Worm (Caenorhabditis elegans): ENCODE results near the gene mtss-1.

Gene mtss-1

DNA sequence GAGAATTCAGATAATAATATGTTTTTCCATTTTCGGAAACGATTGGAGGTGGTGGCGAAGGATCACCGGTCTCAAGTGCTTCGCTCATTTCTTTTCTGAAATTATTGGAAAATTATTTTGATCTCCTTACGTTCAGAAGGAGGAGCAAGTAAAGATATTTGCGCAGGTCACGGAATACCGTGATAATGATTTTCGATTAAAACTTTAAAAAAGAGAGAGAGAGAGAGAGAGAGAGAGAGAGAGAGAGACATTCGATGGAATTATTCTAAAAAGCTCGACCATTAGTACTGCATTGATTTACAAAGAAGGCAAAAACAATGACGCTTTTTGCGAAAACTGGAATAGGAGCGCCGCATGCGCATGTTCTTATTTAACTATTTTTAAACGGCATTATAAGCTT is 24.1 kb downstream of the mtss-1 start, which contains the start of gene ztf-1:
TSS of gene ztf-1 (minus strand) at position 101 of the 400 bp plus-strand sequence.
- TF ChIP-seq F13C5.2 (tag; optimal IDR thresholded peaks at IDR 0.05) (no peak), ets-7 (tag; optimal IDR thresholded peaks at IDR 0.05) (no peak), hmbx-1 (tag; optimal IDR thresholded peaks at IDR 0.05) (no peak), tra-4 (tag; optimal IDR thresholded peaks at IDR 0.05) (no peak), ceh-13 (GFP tag; optimal IDR thresholded peaks at IDR 0.05) (no peak), hmg-4 (GFP tag; optimal IDR thresholded peaks at IDR 0.05) (no peak), sea-1 (GFP tag; conservative IDR thresholded peaks at IDR 0.05) (no peak), ceh-36 (tag; optimal IDR thresholded peaks at IDR 0.05) (no peak), ama-1 (optimal IDR thresholded peaks at IDR 0.05) (no peak), hnd-1 (tag; optimal IDR thresholded peaks at IDR 0.05) (no peak), scrt-1 (GFP tag; IDR thresholded peaks at IDR 0.05) (no peak), tbx-11 (GFP tag; IDR thresholded peaks at IDR 0.05) (no peak), flt-1 (GFP tag; IDR thresholded peaks at IDR 0.05) (no peak), tbx-37 (GFP tag; conservative IDR thresholded peaks at IDR 0.05) (no peak), B0310.2 (tag; optimal IDR thresholded peaks at IDR 0.05) (no peak)

ce11 chrIII:8794793-8795192 is 26.7 kb downstream of the mtss-1 start:
- TF ChIP-seq aly-1 (tag; optimal IDR thresholded peaks at IDR 0.05) (no peak), sea-1 (GFP tag; conservative IDR thresholded peaks at IDR 0.05) (no peak), hmg-4 (GFP tag; optimal IDR thresholded peaks at IDR 0.05) (peak; percentile 15)

DNA sequence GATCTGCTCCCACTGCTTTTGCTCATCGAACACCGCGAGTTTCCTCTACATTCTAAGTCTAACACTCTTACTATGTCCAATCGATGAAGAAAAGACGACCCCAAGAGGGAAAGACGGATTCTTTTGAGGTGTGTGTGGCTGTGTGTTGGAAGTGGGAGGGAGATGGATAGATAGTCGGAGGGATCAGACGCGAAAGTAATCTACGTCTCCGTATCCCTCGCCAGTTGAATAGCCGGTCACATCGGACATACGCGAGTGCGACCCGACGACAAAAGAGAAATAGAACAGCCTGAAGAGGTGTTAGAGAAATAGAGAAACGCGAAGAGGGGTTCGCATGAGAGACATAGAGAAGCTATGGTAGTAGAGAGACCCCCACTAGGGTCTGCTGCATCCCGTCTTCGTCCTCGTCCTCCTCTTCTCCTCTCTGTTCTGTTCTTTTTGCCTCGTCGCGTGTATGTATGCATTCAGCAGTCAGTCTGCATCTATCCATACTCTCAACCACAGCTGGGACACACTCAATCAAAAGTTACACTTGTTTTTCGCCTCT is 27.6 kb downstream of the mtss-1 start:
- TF ChIP-seq hmbx-1 (tag; optimal IDR thresholded peaks at IDR 0.05) = no peak
- no peak for TF ChIP-seq tra-4 (tag; optimal IDR thresholded peaks at IDR 0.05)
- TF ChIP-seq ceh-36 (tag; optimal IDR thresholded peaks at IDR 0.05) = peak; percentile 4
- TF ChIP-seq hmg-4 (GFP tag; optimal IDR thresholded peaks at IDR 0.05) = peak; percentile 77
- TF ChIP-seq aly-1 (tag; optimal IDR thresholded peaks at IDR 0.05) = no peak
- peak; percentile 9 for TF ChIP-seq F13C5.2 (tag; optimal IDR thresholded peaks at IDR 0.05)
- TF ChIP-seq flt-1 (GFP tag; IDR thresholded peaks at IDR 0.05) = no peak; the same call in 1 of the 2 replicates
- no peak for TF ChIP-seq ama-1 (optimal IDR thresholded peaks at IDR 0.05)
- no peak for TF ChIP-seq tbx-11 (GFP tag; IDR thresholded peaks at IDR 0.05)
- no peak for TF ChIP-seq ceh-13 (GFP tag; optimal IDR thresholded peaks at IDR 0.05)
- TF ChIP-seq B0310.2 (tag; optimal IDR thresholded peaks at IDR 0.05) = peak; percentile 60

- peak; percentile 57 for TF ChIP-seq hmg-4 (GFP tag; optimal IDR thresholded peaks at IDR 0.05)
- TF ChIP-seq pes-1 (GFP tag; IDR thresholded peaks at IDR 0.05) = no peak
Measured at ce11 chrIII:8797211-8797733, 29.2 kb downstream of the mtss-1 start.

DNA sequence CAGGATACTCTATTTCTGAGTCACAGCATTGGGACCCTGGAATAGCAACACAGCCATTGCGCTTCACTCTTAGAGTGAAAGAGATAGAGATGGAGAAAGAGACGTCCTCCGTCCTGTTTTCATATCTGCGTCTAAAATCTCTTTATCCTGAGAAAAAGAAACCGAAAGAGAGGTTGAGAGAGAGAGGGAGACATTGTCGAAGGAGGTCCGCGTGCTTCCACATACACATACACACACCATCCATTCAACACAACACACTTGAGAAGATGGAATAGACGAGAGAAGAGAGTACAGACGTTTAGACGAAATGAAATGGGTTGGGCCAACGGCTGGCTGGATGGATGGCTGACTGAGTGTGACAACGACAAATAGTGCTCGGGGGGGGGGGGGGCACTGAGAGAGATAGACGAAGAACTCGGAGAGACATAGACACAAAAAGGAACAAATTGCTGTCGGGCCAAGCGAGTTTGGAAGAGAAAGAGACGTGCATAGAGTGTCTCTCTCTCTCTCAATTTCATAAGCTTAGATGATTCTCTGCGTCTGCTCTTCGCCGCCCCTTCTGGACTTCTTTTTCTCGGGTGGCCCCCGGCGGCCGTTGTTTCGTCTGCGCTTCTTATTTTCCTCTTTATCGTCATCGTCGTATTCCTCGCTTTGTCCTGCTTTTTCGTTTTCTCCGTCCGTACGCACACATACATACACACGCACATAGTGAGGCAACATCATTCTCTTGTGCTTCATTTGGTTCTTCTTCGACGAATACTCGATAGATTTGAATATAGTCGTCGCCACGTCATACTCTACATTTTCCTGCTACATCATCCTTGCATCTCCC is 32.1 kb downstream of the mtss-1 start, which contains the start of gene F54F2.6:
TSS of gene F54F2.6 (minus strand) at position 738 of the 832 bp plus-strand sequence.
- TF ChIP-seq pes-1 (GFP tag; IDR thresholded peaks at IDR 0.05) = 0 out of 2 replicates have a peak, but pooled peaks have one; percentile 48
- TF ChIP-seq ceh-36 (tag; optimal IDR thresholded peaks at IDR 0.05) = no peak
- peak; percentile 14 for TF ChIP-seq B0310.2 (tag; optimal IDR thresholded peaks at IDR 0.05)
- TF ChIP-seq tra-4 (tag; optimal IDR thresholded peaks at IDR 0.05) = no peak
- TF ChIP-seq scrt-1 (GFP tag; IDR thresholded peaks at IDR 0.05) = no peak
- no peak for TF ChIP-seq ets-7 (tag; optimal IDR thresholded peaks at IDR 0.05)
- no peak for TF ChIP-seq hmbx-1 (tag; optimal IDR thresholded peaks at IDR 0.05)
- TF ChIP-seq hnd-1 (tag; optimal IDR thresholded peaks at IDR 0.05) = no peak
- TF ChIP-seq ama-1 (optimal IDR thresholded peaks at IDR 0.05) = no peak
- TF ChIP-seq hmg-4 (GFP tag; optimal IDR thresholded peaks at IDR 0.05) = peak; percentile 63
- no peak for TF ChIP-seq aly-1 (tag; optimal IDR thresholded peaks at IDR 0.05)
- TF ChIP-seq F13C5.2 (tag; optimal IDR thresholded peaks at IDR 0.05) = peak; percentile 0
- no peak for TF ChIP-seq tbx-37 (GFP tag; conservative IDR thresholded peaks at IDR 0.05)
- no peak for TF ChIP-seq sea-1 (GFP tag; conservative IDR thresholded peaks at IDR 0.05)
- no peak for TF ChIP-seq tbx-11 (GFP tag; IDR thresholded peaks at IDR 0.05)
- TF ChIP-seq ceh-13 (GFP tag; optimal IDR thresholded peaks at IDR 0.05) = no peak
- TF ChIP-seq flt-1 (GFP tag; IDR thresholded peaks at IDR 0.05) = peak; percentile 0

- no peak for TF ChIP-seq flt-1 (GFP tag; IDR thresholded peaks at IDR 0.05)
- no peak for TF ChIP-seq ama-1 (optimal IDR thresholded peaks at IDR 0.05)
- TF ChIP-seq tbx-11 (GFP tag; IDR thresholded peaks at IDR 0.05) = no peak
- no peak for TF ChIP-seq hmbx-1 (tag; optimal IDR thresholded peaks at IDR 0.05)
- TF ChIP-seq ceh-13 (GFP tag; optimal IDR thresholded peaks at IDR 0.05) = no peak
- TF ChIP-seq pes-1 (GFP tag; IDR thresholded peaks at IDR 0.05) = no peak
- no peak for TF ChIP-seq hmg-4 (GFP tag; optimal IDR thresholded peaks at IDR 0.05)
- no peak for TF ChIP-seq tra-4 (tag; optimal IDR thresholded peaks at IDR 0.05)
- TF ChIP-seq aly-1 (tag; optimal IDR thresholded peaks at IDR 0.05) = no peak
- TF ChIP-seq tbx-37 (GFP tag; conservative IDR thresholded peaks at IDR 0.05) = no peak
- no peak for TF ChIP-seq hnd-1 (tag; optimal IDR thresholded peaks at IDR 0.05)
- no peak for TF ChIP-seq scrt-1 (GFP tag; IDR thresholded peaks at IDR 0.05)
- no peak for TF ChIP-seq ets-7 (tag; optimal IDR thresholded peaks at IDR 0.05)
- TF ChIP-seq ceh-36 (tag; optimal IDR thresholded peaks at IDR 0.05) = no peak
- no peak for TF ChIP-seq F13C5.2 (tag; optimal IDR thresholded peaks at IDR 0.05)
Measured at ce11 chrIII:8800796-8801083, 32.6 kb downstream of the mtss-1 start.

- TF ChIP-seq F13C5.2 (tag; optimal IDR thresholded peaks at IDR 0.05) (no peak), tbx-11 (GFP tag; IDR thresholded peaks at IDR 0.05) (0 out of 2 replicates have a peak, but pooled peaks have one; percentile 22), sea-1 (GFP tag; conservative IDR thresholded peaks at IDR 0.05) (peak; percentile 29; the same call in 1 of the 2 replicates)
Measured at ce11 chrIII:8801352-8801863, 33.3 kb downstream of the mtss-1 start.

Data from whole organism, early embryonic.